Worm (Caenorhabditis elegans) whole organism, midembryonic: ENCODE measurements around the gene Y55F3BL.4.

Experiments
- T22C8.4 ChIP-seq: fragments of 200-800 bp; sonication (Bioruptor generic); IDR thresholded peaks from 2 replicates; pipeline ENCODE4 v1.3.6; 2022; ENCODE audit warnings: missing genetic modification characterization, missing compliant biosample characterization
- cog-1 ChIP-seq: sonication (generic microtip); optimal IDR thresholded peaks from 2 replicates; lab custom pipeline; 2016; ENCODE audit warnings: missing genetic modification characterization, missing compliant biosample characterization
- flt-1 ChIP-seq: fragments of 200-800 bp; sonication (Bioruptor generic); IDR thresholded peaks from 2 replicates; pipeline ENCODE4 v1.3.6; 2022; ENCODE audit warnings: missing genetic modification characterization, missing compliant biosample characterization
- klf-2 ChIP-seq: fragments of 200-800 bp; sonication (Bioruptor generic); conservative IDR thresholded peaks from 2 replicates; pipeline ENCODE4 v1.3.6; 2022; ENCODE audit warnings: missing genetic modification reagents, missing genetic modification characterization, missing compliant biosample characterization
- med-1 ChIP-seq: sonication (generic microtip); optimal IDR thresholded peaks from 2 replicates; lab custom pipeline; 2017; ENCODE audit warnings: missing genetic modification characterization, mild to moderate bottlenecking, missing compliant biosample characterization, antibody characterized with exemption, missing genetic modification reagents; ENCODE audit not compliant: insufficient read depth
- ref-1 ChIP-seq: fragments of 200-800 bp; sonication (Bioruptor generic); conservative IDR thresholded peaks from 2 replicates; pipeline ENCODE4 v1.3.6; 2022; ENCODE audit warnings: missing genetic modification reagents, missing genetic modification characterization, missing compliant biosample characterization
- tab-1 ChIP-seq: fragments of 200-800 bp; sonication (Bioruptor generic); IDR thresholded peaks from 2 replicates; pipeline ENCODE4 v1.3.6; 2022; ENCODE audit warnings: missing genetic modification characterization, missing compliant biosample characterization
- ztf-23 ChIP-seq: fragments of 200-800 bp; sonication (Bioruptor generic); IDR thresholded peaks from 2 replicates; pipeline ENCODE4 v1.3.6; 2022; ENCODE audit warnings: missing genetic modification reagents, missing genetic modification characterization, missing compliant biosample characterization
- ztf-29 ChIP-seq: fragments of 200-800 bp; sonication (Bioruptor generic); IDR thresholded peaks from 2 replicates; pipeline ENCODE4 v1.3.6; 2022; ENCODE audit warnings: missing genetic modification reagents, missing genetic modification characterization, missing compliant biosample characterization

The Y55F3BL.4 gene

DNA sequence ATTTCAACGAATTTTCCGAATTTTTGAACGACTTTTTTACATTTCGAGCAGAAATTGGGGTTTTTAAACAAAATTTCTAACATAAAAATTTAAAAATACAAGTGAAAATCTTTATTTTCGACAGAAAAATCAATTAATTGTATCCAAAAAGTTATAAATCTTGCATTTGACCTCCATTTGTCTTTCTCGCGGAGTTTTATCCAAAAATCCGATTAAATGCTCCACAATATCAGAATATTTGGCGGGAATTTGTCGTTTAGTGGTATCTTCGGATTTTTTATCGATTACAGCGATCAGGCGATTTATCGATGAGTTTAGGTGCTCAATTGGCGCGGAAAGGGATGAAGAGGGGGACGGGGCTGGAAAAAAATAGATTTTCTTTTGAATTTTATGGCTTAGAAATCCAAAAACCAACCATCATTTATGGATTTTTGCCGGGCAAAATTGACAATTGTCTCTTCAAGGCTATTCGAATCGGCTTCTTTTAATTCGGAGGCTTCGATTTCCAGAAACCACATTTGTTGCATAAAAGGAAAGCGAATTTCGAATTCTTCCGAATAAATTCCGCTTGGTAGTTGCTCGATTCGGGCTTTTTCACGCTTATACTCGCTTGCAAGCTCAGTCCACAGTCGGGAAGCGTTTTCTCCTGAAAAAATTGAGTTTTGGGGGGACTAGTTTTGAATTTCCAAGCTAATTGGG lies 25.5 kb downstream of the Y55F3BL.4 start:
- no peak for TF ChIP-seq cog-1 (tag; lab: Kevin White, UChicago)
- TF ChIP-seq klf-2 (GFP tag; lab: Robert Waterston, UW), result no peak
- TF ChIP-seq T22C8.4, result no peak
- TF ChIP-seq ztf-29, result no peak
- no peak for TF ChIP-seq med-1 (GFP tag; lab: Kevin White, UChicago)
- TF ChIP-seq ref-1 (GFP tag; lab: Robert Waterston, UW), result no peak
- no peak for TF ChIP-seq ztf-23 (GFP tag; lab: Robert Waterston, UW)
- no peak for TF ChIP-seq tab-1 (GFP tag; lab: Robert Waterston, UW)
- no peak for TF ChIP-seq flt-1

DNA sequence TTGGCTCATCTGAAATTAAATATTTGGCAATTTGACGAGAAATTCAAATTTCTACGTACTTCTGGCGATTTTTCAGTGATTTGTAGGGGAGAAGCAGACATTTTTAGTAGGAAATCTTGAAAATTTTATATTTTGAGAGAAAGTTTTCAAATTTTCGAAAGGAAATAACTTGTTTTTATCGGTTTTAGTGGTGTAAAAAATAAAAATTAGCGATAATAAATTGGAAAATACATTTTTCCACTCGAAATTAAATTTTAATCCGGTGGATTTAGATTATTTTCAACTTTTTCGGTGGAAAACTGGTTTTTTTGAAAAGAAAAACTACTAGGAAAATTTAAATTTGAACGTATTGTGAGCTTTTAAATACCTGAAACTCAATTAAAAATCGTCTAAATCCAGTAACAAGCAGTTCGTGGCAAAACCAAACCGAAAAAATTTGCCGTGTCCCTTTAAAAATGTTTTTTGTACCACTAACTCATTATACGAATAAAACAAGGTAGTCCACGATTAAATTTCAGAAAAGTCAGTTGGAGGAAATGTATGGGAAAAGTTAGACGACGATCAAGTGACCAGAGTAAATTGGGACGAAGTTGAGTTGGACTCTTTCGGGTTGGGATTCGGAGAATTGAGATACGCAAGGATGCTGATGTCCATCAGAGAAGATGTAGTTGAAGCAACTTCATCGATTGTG lies 27.0 kb downstream of the Y55F3BL.4 start, which contains the start of the genes madf-1 and Y55F3BR.10:
TSS of gene madf-1 (minus strand) at position 101 of the 691 bp plus-strand sequence.
TSS of gene Y55F3BR.10 (plus strand) at position 641 of the 691 bp plus-strand sequence.
- no peak for TF ChIP-seq tab-1 (GFP tag; lab: Robert Waterston, UW)

DNA sequence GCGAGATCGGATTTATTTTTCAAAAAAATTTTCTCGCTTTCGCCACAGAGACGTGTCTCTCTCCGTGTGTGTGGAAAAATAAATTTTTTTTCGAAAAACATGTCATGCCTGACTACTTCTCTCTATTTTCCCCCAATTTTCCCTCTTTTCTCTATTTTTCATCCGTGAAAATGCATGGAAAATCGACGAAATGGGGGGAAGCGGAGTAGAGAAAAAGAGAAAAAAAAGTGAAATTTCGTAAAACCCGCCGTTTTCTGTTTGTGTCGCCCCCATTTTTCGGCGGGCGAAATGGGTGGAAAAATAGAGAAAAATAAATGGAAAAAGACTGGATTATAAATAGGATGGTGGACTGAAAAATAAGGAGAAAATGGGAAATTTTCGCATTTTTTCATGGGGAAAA lies 28.6 kb downstream of the Y55F3BL.4 start:
- no peak for TF ChIP-seq T22C8.4
- TF ChIP-seq flt-1, result no peak
- TF ChIP-seq klf-2 (GFP tag; lab: Robert Waterston, UW), result no peak
- TF ChIP-seq cog-1 (tag; lab: Kevin White, UChicago), result no peak
- TF ChIP-seq ztf-23 (GFP tag; lab: Robert Waterston, UW), result no peak
- TF ChIP-seq med-1 (GFP tag; lab: Kevin White, UChicago), result no peak
- TF ChIP-seq ztf-29, result no peak
- TF ChIP-seq ref-1 (GFP tag; lab: Robert Waterston, UW), result no peak
- no peak for TF ChIP-seq tab-1 (GFP tag; lab: Robert Waterston, UW)

DNA sequence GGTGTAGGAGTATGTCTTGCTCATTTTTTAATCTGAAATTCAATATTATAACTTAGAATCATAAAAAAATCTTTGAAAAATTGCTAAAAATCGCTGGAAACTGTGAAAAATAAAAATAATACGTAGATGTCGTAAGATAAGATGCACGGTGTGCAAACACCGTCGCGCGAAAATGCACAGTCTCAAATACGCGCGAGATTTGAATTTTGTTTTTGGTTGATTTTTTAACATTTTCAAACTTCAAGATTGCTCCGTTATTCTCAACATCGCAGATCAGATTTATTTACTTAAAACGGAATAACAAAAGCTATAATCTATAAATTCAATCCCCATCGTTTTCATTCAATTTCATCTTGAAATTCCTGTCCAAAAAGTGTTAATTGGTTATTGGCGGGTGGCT lies 37.2 kb downstream of the Y55F3BL.4 start, which contains the start of gene Y55F3BR.6:
TSS of gene Y55F3BR.6 (minus strand) at position 32 of the 400 bp plus-strand sequence.
- TF ChIP-seq cog-1 (tag; lab: Kevin White, UChicago) (no peak), med-1 (GFP tag; lab: Kevin White, UChicago) (no peak), T22C8.4 (no peak), ref-1 (GFP tag; lab: Robert Waterston, UW) (no peak), ztf-29 (no peak), klf-2 (GFP tag; lab: Robert Waterston, UW) (no peak), ztf-23 (GFP tag; lab: Robert Waterston, UW) (no peak), flt-1 (no peak), tab-1 (GFP tag; lab: Robert Waterston, UW) (no peak)

DNA sequence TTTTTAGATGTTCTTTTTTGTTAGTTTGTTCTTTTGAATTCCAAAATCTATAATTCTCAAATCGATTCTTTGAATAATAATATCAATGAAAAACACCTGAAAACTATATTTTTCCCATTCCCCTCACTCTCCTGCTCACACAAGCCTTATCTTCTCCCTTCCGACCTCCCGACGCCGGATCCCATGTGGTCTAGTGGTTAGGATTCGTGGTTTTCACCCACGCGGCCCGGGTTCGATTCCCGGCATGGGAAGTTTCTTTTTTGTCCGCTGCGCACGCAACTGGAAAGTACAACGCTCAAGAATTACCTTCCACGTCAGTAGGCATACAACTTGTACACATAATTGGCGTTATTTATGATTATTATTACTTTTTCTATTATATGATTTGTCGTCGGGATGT lies 37.7 kb downstream of the Y55F3BL.4 start:
- no peak for TF ChIP-seq cog-1 (tag; lab: Kevin White, UChicago)
- TF ChIP-seq ztf-23 (GFP tag; lab: Robert Waterston, UW), result peak; percentile 69
- 0 out of 2 replicates have a peak, but pooled peaks have one; percentile 54 for TF ChIP-seq T22C8.4
- 0 out of 2 replicates have a peak, but pooled peaks have one; percentile 56 for TF ChIP-seq klf-2 (GFP tag; lab: Robert Waterston, UW)
- TF ChIP-seq flt-1, result peak; percentile 83
- TF ChIP-seq tab-1 (GFP tag; lab: Robert Waterston, UW), result peak; percentile 76
- TF ChIP-seq ref-1 (GFP tag; lab: Robert Waterston, UW), result peak; percentile 35; the same call in 1 of the 2 replicates
- TF ChIP-seq med-1 (GFP tag; lab: Kevin White, UChicago), result no peak
- TF ChIP-seq ztf-29, result peak; percentile 25; the same call in 1 of the 2 replicates

DNA sequence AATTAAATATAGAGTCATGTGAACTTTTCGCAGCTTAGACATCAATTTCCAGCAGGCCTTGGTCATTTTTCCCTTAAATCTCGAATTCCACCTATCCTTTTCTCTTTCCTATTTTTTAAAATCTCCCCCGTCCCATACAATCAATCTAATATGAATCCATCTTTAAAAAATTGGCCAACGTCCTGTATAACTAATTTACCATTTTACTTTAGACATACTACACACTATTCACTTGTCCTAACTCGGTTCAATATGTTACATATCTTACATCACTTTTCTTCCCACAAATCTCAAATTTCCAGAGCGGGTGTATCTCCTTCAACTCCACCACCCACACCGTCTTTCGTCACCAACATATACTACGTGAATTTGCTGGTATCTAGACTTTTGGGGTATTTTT lies 40.3 kb downstream of the Y55F3BL.4 start, which contains the start of gene lgc-33:
TSS of gene lgc-33 (plus strand) at position 301 of the 400 bp plus-strand sequence.
- TF ChIP-seq ztf-23 (GFP tag; lab: Robert Waterston, UW) (no peak), ref-1 (GFP tag; lab: Robert Waterston, UW) (no peak), T22C8.4 (no peak), tab-1 (GFP tag; lab: Robert Waterston, UW) (no peak)

DNA sequence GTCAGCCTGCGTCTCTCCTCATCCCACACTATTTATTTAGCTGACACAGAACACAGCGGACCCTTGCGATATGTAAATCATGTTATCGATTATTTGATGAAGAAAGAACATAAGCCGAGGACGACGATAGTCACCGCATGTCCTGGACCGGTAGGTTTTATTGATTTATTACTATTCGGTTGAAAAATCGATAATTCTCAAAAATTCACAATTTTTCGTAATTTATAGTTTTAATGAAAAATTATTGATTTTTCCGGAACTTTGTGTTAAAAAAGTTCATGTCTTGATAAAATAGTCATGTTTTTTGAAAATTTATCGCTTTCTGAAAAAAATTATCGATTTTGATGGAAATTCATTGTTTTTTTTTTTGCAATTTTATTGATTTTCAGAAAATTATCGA lies 43.3 kb downstream of the Y55F3BL.4 start:
- TF ChIP-seq ztf-29, result no peak
- TF ChIP-seq tab-1 (GFP tag; lab: Robert Waterston, UW), result no peak
- TF ChIP-seq T22C8.4, result peak; percentile 42; the same call in 1 of the 2 replicates

DNA sequence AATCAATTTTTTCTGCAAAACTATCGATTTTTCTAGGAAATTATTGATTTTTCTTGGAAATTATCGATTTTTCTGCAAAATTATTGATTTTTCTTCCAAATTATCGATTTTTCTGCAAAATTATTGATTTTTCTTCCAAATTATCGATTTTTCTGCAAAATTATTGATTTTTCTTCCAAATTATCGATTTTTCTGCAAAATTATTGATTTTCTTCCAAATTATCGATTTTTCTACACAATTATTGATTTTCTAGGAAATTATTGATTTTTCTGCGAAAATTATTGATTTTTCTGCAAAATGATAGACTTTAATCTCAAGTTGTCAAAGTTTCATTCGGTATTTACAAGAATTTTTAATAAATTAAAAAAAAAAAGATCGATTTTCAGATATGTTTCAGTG lies 44.1 kb downstream of the Y55F3BL.4 start:
- TF ChIP-seq T22C8.4, result peak; percentile 90

DNA sequence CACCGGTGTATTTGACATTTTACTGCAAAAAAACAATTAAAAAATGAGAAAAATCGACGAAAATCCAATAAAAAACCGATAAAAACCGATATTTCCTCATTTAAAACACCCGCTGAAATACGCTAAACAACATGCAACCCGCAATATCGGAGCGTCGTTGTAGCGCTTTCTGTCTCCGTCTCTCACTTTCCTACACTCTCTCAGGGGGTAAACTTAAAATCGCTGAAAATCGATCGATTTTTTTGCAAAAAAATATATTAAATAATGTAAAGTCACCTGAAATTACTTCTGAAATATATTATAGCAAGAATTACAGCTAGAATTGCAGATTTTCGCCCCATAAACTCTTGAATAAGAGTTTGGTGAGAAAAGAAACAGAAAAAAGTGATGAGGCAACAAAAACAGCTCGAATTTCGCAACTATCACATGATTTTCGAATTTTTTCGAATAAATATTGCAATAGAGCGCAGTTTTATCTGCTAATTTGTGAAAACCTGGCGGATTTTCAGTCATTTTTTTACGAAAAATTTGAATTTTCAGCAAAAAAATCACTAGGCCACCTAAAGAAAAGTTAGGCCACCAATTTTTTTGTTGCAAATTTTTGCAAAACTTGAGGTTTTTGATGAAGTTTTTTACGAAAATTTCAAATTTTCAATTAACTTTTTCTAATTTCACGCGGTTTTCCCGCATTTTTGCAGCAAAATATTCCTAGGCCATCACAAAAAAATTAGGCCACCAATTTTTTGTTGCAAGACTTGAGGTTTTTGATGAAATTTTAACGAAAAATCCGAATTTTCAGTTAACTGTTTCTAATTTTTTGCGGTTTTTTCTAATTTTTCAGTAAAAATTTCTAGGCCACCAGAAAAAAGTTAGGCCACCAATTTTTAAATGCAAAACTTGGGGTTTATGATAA lies 49.7 kb downstream of the Y55F3BL.4 start, which contains the start of the genes lem-4 and Y55F3BR.11:
TSS of gene lem-4 (minus strand) at position 424 of the 913 bp plus-strand sequence.
TSS of gene Y55F3BR.11 (plus strand) at position 863 of the 913 bp plus-strand sequence.
- no peak for TF ChIP-seq klf-2 (GFP tag; lab: Robert Waterston, UW)
- TF ChIP-seq cog-1 (tag; lab: Kevin White, UChicago), result no peak
